Worm (Caenorhabditis elegans) whole organism, L2 larva: ENCODE results near the gene meg-2.
A peak's percentile ranks its signal among the peaks of the same experiment; 100 is the strongest.

Experiments used
- aly-2 ChIP-seq: fragments of 150-350 bp; optimal IDR thresholded peaks from 2 replicates; lab custom pipeline; 2014; ENCODE audit warnings: missing biosample characterization, missing genetic modification characterization
- crh-2 ChIP-seq: sonication (generic microtip); optimal IDR thresholded peaks from 2 replicates; lab custom pipeline; 2017; ENCODE audit warnings: missing biosample characterization, missing genetic modification characterization
- elt-1 ChIP-seq: fragments of 150-350 bp; optimal IDR thresholded peaks from 2 replicates; lab custom pipeline; 2014; ENCODE audit warnings: missing biosample characterization, missing genetic modification characterization

- no peak for TF ChIP-seq aly-2 (tag; lab: Kevin White, UChicago)
- TF ChIP-seq crh-2 (tag; lab: Kevin White, UChicago) = peak; percentile 53
- TF ChIP-seq elt-1 (tag; lab: Kevin White, UChicago) = no peak
Observed at ce11 chrX:13950620-13951152, 24.8 kb upstream of the meg-2 start.
